In the genomic region with DNA sequence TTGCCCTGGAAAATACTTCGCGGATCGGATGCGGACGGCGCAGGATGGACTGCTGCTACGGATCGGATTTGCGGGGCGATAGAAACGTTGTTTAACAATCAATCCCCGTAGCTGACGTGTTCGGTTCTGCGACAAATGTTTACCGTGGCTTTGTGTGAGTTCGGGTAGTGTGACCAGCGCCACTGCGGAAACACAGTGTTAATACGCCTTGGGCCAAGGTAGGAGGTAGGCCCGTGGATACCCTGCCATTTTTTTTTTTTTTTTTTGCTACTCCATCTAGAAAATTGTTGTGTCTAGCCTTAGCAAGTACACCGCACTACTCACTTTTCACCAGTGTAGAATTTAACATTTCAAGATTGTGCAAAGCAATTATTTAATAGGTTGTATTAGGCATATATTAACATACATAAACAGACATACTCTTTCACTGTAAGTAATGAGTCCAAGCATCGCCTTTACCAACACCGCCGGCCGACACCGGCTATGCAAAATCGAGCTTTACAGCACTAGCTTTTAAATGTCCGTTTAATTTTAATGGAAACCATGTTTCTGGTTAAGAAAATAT, we compare ENCODE assay signal across 1 fruit fly cellular context.
A peak's percentile ranks its signal among the peaks of the same experiment; 100 is the strongest.
TF ChIP-seq lines count a peak whose summit lies in the region.

A gene (minus strand): TSS at position 171 of the 565 bp plus-strand sequence.

TF ChIP-seq in whole organism, embryonic, 481 proteins besides CTCF, POLR2A, EP300 and RAD21 (continued from another document and continues in another):
- TF ChIP-seq CG6272 (GFP tag; IDR thresholded peaks at IDR 0.05; lab: Robert Waterston, UW) (peak; percentile 59), sim (GFP tag; IDR thresholded peaks at IDR 0.05; lab: Robert Waterston, UW) (no peak), sd (tag; optimal IDR thresholded peaks at IDR 0.05; lab: Kevin White, UChicago) (no peak), dmrt99B (tag; optimal IDR thresholded peaks at IDR 0.05; lab: Kevin White, UChicago) (no peak), fd3F (GFP tag; optimal IDR thresholded peaks at IDR 0.05; lab: Kevin White, UChicago) (peak; percentile 62), CG18764 (GFP tag; optimal IDR thresholded peaks at IDR 0.05; lab: Kevin White, UChicago) (peak; percentile 82), Mrtf (GFP tag; IDR thresholded peaks at IDR 0.05; lab: Robert Waterston, UW) (peak; percentile 69; the same call in 2 of the 3 replicates), salm (tag; optimal IDR thresholded peaks at IDR 0.05; lab: Kevin White, UChicago) (peak; percentile 32), C15 (GFP tag; IDR thresholded peaks at IDR 0.05; lab: Robert Waterston, UW) (0 out of 3 replicates have a peak, but pooled peaks have one; percentile 50), chm (GFP tag; IDR thresholded peaks at IDR 0.05; lab: Robert Waterston, UW) (0 out of 2 replicates have a peak, but pooled peaks have one; percentile 29), zfh2 (GFP tag; optimal IDR thresholded peaks at IDR 0.05; lab: Kevin White, UChicago) (peak; percentile 94), zfh1 (GFP tag; IDR thresholded peaks at IDR 0.05; lab: Robert Waterston, UW) (peak; percentile 70), fd64A (GFP tag; optimal IDR thresholded peaks at IDR 0.05; lab: Kevin White, UChicago) (no peak), cg (GFP tag; optimal IDR thresholded peaks at IDR 0.05; lab: Kevin White, UChicago) (peak; percentile 65), da (GFP tag; optimal IDR thresholded peaks at IDR 0.05; lab: Kevin White, UChicago) (peak; percentile 88), gfzf (GFP tag; optimal IDR thresholded peaks at IDR 0.05; lab: Kevin White, UChicago) (peak; percentile 75), az2 (GFP tag; optimal IDR thresholded peaks at IDR 0.05; lab: Kevin White, UChicago) (peak; percentile 80), D19A (tag; optimal IDR thresholded peaks at IDR 0.05; lab: Kevin White, UChicago) (peak; percentile 100), dati (GFP tag; IDR thresholded peaks at IDR 0.05; lab: Robert Waterston, UW) (no peak), eyg (GFP tag; optimal IDR thresholded peaks at IDR 0.05; lab: Kevin White, UChicago) (peak; percentile 83), esg (GFP tag; conservative IDR thresholded peaks at IDR 0.05; lab: Robert Waterston, UW) (peak; percentile 82), psq (GFP tag; optimal IDR thresholded peaks at IDR 0.05; lab: Kevin White, UChicago) (peak; percentile 55), CG11456 (GFP tag; IDR thresholded peaks at IDR 0.05; lab: Robert Waterston, UW) (peak; percentile 82; the same call in 2 of the 3 replicates), crp (GFP tag; optimal IDR thresholded peaks at IDR 0.05; lab: Kevin White, UChicago) (peak in 1 of 2 experiments; percentile 35), mld (GFP tag; IDR thresholded peaks at IDR 0.05; lab: Robert Waterston, UW; ENCODE audit: partially characterized antibody) (no peak), jing (GFP tag; optimal IDR thresholded peaks at IDR 0.05; lab: Kevin White, UChicago) (no peak), dpn (GFP tag; optimal IDR thresholded peaks at IDR 0.05; lab: Kevin White, UChicago) (peak; percentile 90 to 94), Deaf1 (tag; optimal IDR thresholded peaks at IDR 0.05; lab: Kevin White, UChicago) (no peak), gro (GFP tag; optimal IDR thresholded peaks at IDR 0.05; lab: Kevin White, UChicago) (peak; percentile 92), Dad (GFP tag; optimal IDR thresholded peaks at IDR 0.05; lab: Kevin White, UChicago) (peak; percentile 89), lmd (GFP tag; IDR thresholded peaks at IDR 0.05; lab: Robert Waterston, UW) (peak; percentile 91), BtbVII (GFP tag; optimal IDR thresholded peaks at IDR 0.05; lab: Kevin White, UChicago) (peak; percentile 55), slp2 (GFP tag; optimal IDR thresholded peaks at IDR 0.05; lab: Kevin White, UChicago) (peak; percentile 87), CG2678 (tag; optimal IDR thresholded peaks at IDR 0.05; lab: Kevin White, UChicago) (no peak), usp (GFP tag; optimal IDR thresholded peaks at IDR 0.05; lab: Kevin White, UChicago) (no peak), luna (GFP tag; optimal IDR thresholded peaks at IDR 0.05; lab: Kevin White, UChicago) (peak; percentile 89), bowl (GFP tag; IDR thresholded peaks at IDR 0.05; lab: Robert Waterston, UW) (no peak; the same call in 1 of the 2 replicates), Sry-δ (GFP tag; optimal IDR thresholded peaks at IDR 0.05; lab: Kevin White, UChicago) (peak; percentile 57), CG15073 (GFP tag; optimal IDR thresholded peaks at IDR 0.05; lab: Kevin White, UChicago) (no peak), Side (GFP tag; optimal IDR thresholded peaks at IDR 0.05; lab: Kevin White, UChicago) (peak; percentile 83), CG1647 (GFP tag; optimal IDR thresholded peaks at IDR 0.05; lab: Kevin White, UChicago) (peak; percentile 88), kay (GFP tag; optimal IDR thresholded peaks at IDR 0.05; lab: Kevin White, UChicago) (peak; percentile 78), br (optimal IDR thresholded peaks at IDR 0.05; lab: Kevin White, UChicago) (no peak), ro (GFP tag; IDR thresholded peaks at IDR 0.05; lab: Robert Waterston, UW) (peak; percentile 31; the same call in 1 of the 2 replicates), E2f2 (GFP tag; IDR thresholded peaks at IDR 0.05; lab: Robert Waterston, UW) (peak; percentile 68), CG2202 (tag; optimal IDR thresholded peaks at IDR 0.05; lab: Kevin White, UChicago) (peak; percentile 47), gce (GFP tag; IDR thresholded peaks at IDR 0.05; lab: Robert Waterston, UW) (0 out of 3 replicates have a peak, but pooled peaks have one; percentile 37), CG11093 (GFP tag; IDR thresholded peaks at IDR 0.05; lab: Robert Waterston, UW) (peak; percentile 78; the same call in 2 of the 3 replicates), CG11504 (tag; optimal IDR thresholded peaks at IDR 0.05; lab: Kevin White, UChicago) (no peak), B-H2 (GFP tag; optimal IDR thresholded peaks at IDR 0.05; lab: Kevin White, UChicago) (peak; percentile 61), nmo (GFP tag; optimal IDR thresholded peaks at IDR 0.05; lab: Kevin White, UChicago) (peak; percentile 79), tin (GFP tag; optimal IDR thresholded peaks at IDR 0.05; lab: Kevin White, UChicago) (peak; percentile 87), CG14441 (GFP tag; IDR thresholded peaks at IDR 0.05; lab: Robert Waterston, UW) (peak; percentile 75), stwl (tag; optimal IDR thresholded peaks at IDR 0.05; lab: Kevin White, UChicago) (peak; percentile 68), CG7745 (tag; optimal IDR thresholded peaks at IDR 0.05; lab: Kevin White, UChicago) (no peak), Taf1 (GFP tag; IDR thresholded peaks at IDR 0.05; lab: Robert Waterston, UW) (peak; percentile 78), CG7372 (GFP tag; IDR thresholded peaks at IDR 0.05; lab: Robert Waterston, UW) (peak; percentile 73), dimm (GFP tag; IDR thresholded peaks at IDR 0.05; lab: Robert Waterston, UW) (no peak), CG17612 (GFP tag; IDR thresholded peaks at IDR 0.05; lab: Robert Waterston, UW) (0 out of 2 replicates have a peak, but pooled peaks have one; percentile 43), CG10366 (GFP tag; IDR thresholded peaks at IDR 0.05; lab: Robert Waterston, UW) (peak; percentile 82), CG6689 (GFP tag; IDR thresholded peaks at IDR 0.05; lab: Robert Waterston, UW) (peak; percentile 83), NC2β (GFP tag; optimal IDR thresholded peaks at IDR 0.05; lab: Kevin White, UChicago) (peak; percentile 89), CG17328 (GFP tag; IDR thresholded peaks at IDR 0.05; lab: Robert Waterston, UW) (peak; percentile 70), mam (GFP tag; optimal IDR thresholded peaks at IDR 0.05; lab: Kevin White, UChicago) (peak; percentile 94), CG4820 (GFP tag; optimal IDR thresholded peaks at IDR 0.05; lab: Kevin White, UChicago) (peak; percentile 80), run (tag; optimal IDR thresholded peaks at IDR 0.05; lab: Kevin White, UChicago) (peak; percentile 30), jumu (GFP tag; optimal IDR thresholded peaks at IDR 0.05; lab: Kevin White, UChicago) (peak; percentile 91), CG14050 (GFP tag; IDR thresholded peaks at IDR 0.05; lab: Robert Waterston, UW) (peak; percentile 71), Camta (GFP tag; optimal IDR thresholded peaks at IDR 0.05; lab: Kevin White, UChicago) (peak; percentile 88), Awh (GFP tag; IDR thresholded peaks at IDR 0.05; lab: Robert Waterston, UW) (peak; percentile 67), nau (GFP tag; optimal IDR thresholded peaks at IDR 0.05; lab: Kevin White, UChicago) (no peak), CG8089 (GFP tag; optimal IDR thresholded peaks at IDR 0.05; lab: Kevin White, UChicago) (peak; percentile 88), CG13775 (GFP tag; optimal IDR thresholded peaks at IDR 0.05; lab: Kevin White, UChicago) (peak; percentile 84), Meics (GFP tag; optimal IDR thresholded peaks at IDR 0.05; lab: Kevin White, UChicago) (peak; percentile 81), CG34422 (GFP tag; IDR thresholded peaks at IDR 0.05; lab: Robert Waterston, UW) (peak; percentile 85; the same call in 2 of the 3 replicates), Xbp1 (GFP tag; optimal IDR thresholded peaks at IDR 0.05; lab: Kevin White, UChicago) (peak; percentile 93), nom (GFP tag; optimal IDR thresholded peaks at IDR 0.05; lab: Kevin White, UChicago) (peak; percentile 61), YL-1 (GFP tag; optimal IDR thresholded peaks at IDR 0.05; lab: Kevin White, UChicago) (peak; percentile 62), CG9932 (GFP tag; IDR thresholded peaks at IDR 0.05; lab: Robert Waterston, UW) (peak; percentile 89), ase (GFP tag; IDR thresholded peaks at IDR 0.05; lab: Robert Waterston, UW) (peak; percentile 74; the same call in 2 of the 3 replicates), CG17186 (GFP tag; optimal IDR thresholded peaks at IDR 0.05; lab: Kevin White, UChicago) (peak; percentile 21), Rfx (GFP tag; IDR thresholded peaks at IDR 0.05; lab: Robert Waterston, UW) (peak; percentile 89), hkb (optimal IDR thresholded peaks at IDR 0.05; lab: Kevin White, UChicago) (peak; percentile 66), hkb (GFP tag; IDR thresholded peaks at IDR 0.05; lab: Robert Waterston, UW) (peak; percentile 67), CG17829 (tag; optimal IDR thresholded peaks at IDR 0.05; lab: Kevin White, UChicago) (peak; percentile 69), CkIIα-i1 (GFP tag; IDR thresholded peaks at IDR 0.05; lab: Robert Waterston, UW) (no peak), insv (GFP tag; optimal IDR thresholded peaks at IDR 0.05; lab: Kevin White, UChicago) (peak in 1 of 2 experiments; percentile 39), pan (optimal IDR thresholded peaks at IDR 0.05; lab: Kevin White, UChicago) (peak in 1 of 2 experiments; percentile 42), pan (GFP tag; optimal IDR thresholded peaks at IDR 0.05 in 1 of 2, IDR thresholded peaks at IDR 0.05 in 1 of 2) (peak in 1 of 2 experiments; percentile 76), grau (tag; optimal IDR thresholded peaks at IDR 0.05; lab: Kevin White, UChicago) (peak; percentile 83), Lim3 (GFP tag; IDR thresholded peaks at IDR 0.05; lab: Robert Waterston, UW) (no peak), org-1 (GFP tag; optimal IDR thresholded peaks at IDR 0.05; lab: Kevin White, UChicago) (peak; percentile 59), CG13424 (tag; optimal IDR thresholded peaks at IDR 0.05; lab: Kevin White, UChicago) (peak; percentile 70), CG3163 (GFP tag; optimal IDR thresholded peaks at IDR 0.05; lab: Kevin White, UChicago) (peak; percentile 68), B-H1 (GFP tag; IDR thresholded peaks at IDR 0.05; lab: Robert Waterston, UW) (peak; percentile 63; the same call in 2 of the 3 replicates), Gug (GFP tag; IDR thresholded peaks at IDR 0.05; lab: Robert Waterston, UW) (peak; percentile 86), CG6813 (GFP tag; optimal IDR thresholded peaks at IDR 0.05; lab: Kevin White, UChicago) (peak; percentile 51), CG3995 (GFP tag; optimal IDR thresholded peaks at IDR 0.05; lab: Kevin White, UChicago) (peak; percentile 52), CG11696 (GFP tag; IDR thresholded peaks at IDR 0.05; lab: Robert Waterston, UW) (0 out of 2 replicates have a peak, but pooled peaks have one; percentile 42), CG13894 (tag; optimal IDR thresholded peaks at IDR 0.05; lab: Kevin White, UChicago) (peak; percentile 70), vnd (GFP tag; IDR thresholded peaks at IDR 0.05; lab: Robert Waterston, UW; ENCODE audit: partially characterized antibody) (no peak), CG18619 (GFP tag; optimal IDR thresholded peaks at IDR 0.05; lab: Kevin White, UChicago) (peak; percentile 74), CG1792 (GFP tag; optimal IDR thresholded peaks at IDR 0.05; lab: Kevin White, UChicago) (peak; percentile 83), NC2α (GFP tag; optimal IDR thresholded peaks at IDR 0.05; lab: Kevin White, UChicago) (peak; percentile 64), ftz-f1 (GFP tag; optimal IDR thresholded peaks at IDR 0.05; lab: Kevin White, UChicago) (peak; percentile 35), Hmr (GFP tag; optimal IDR thresholded peaks at IDR 0.05; lab: Kevin White, UChicago) (peak; percentile 86), CG3065 (GFP tag; optimal IDR thresholded peaks at IDR 0.05; lab: Kevin White, UChicago) (peak; percentile 74), ash1 (GFP tag; optimal IDR thresholded peaks at IDR 0.05; lab: Kevin White, UChicago) (no peak), Dp (GFP tag; optimal IDR thresholded peaks at IDR 0.05; lab: Kevin White, UChicago) (peak; percentile 45), wor (GFP tag; IDR thresholded peaks at IDR 0.05; lab: Robert Waterston, UW) (peak; percentile 75), dm (GFP tag; optimal IDR thresholded peaks at IDR 0.05; lab: Kevin White, UChicago) (peak; percentile 89), CG10209 (GFP tag; optimal IDR thresholded peaks at IDR 0.05; lab: Kevin White, UChicago) (peak; percentile 83), sr (GFP tag; IDR thresholded peaks at IDR 0.05; lab: Robert Waterston, UW) (no peak), scrt (GFP tag; optimal IDR thresholded peaks at IDR 0.05; lab: Kevin White, UChicago) (no peak), CG4617 (GFP tag; optimal IDR thresholded peaks at IDR 0.05; lab: Kevin White, UChicago; ENCODE audit: borderline replicate concordance) (peak; percentile 78), CG13296 (GFP tag; optimal IDR thresholded peaks at IDR 0.05; lab: Kevin White, UChicago) (peak; percentile 72), nerfin-2 (GFP tag; IDR thresholded peaks at IDR 0.05; lab: Robert Waterston, UW; ENCODE audit: partially characterized antibody) (no peak), Six4 (GFP tag; optimal IDR thresholded peaks at IDR 0.05; lab: Kevin White, UChicago) (peak; percentile 78), Spps (tag; optimal IDR thresholded peaks at IDR 0.05; lab: Kevin White, UChicago) (peak; percentile 14), CG5245 (GFP tag; optimal IDR thresholded peaks at IDR 0.05; lab: Kevin White, UChicago) (peak; percentile 48), slou (GFP tag; optimal IDR thresholded peaks at IDR 0.05; lab: Kevin White, UChicago) (peak; percentile 72), bigmax (GFP tag; optimal IDR thresholded peaks at IDR 0.05; lab: Kevin White, UChicago) (no peak)
